Fruit fly (Drosophila melanogaster): ENCODE data around the gene CG33648.

The CG33648 gene

DNA sequence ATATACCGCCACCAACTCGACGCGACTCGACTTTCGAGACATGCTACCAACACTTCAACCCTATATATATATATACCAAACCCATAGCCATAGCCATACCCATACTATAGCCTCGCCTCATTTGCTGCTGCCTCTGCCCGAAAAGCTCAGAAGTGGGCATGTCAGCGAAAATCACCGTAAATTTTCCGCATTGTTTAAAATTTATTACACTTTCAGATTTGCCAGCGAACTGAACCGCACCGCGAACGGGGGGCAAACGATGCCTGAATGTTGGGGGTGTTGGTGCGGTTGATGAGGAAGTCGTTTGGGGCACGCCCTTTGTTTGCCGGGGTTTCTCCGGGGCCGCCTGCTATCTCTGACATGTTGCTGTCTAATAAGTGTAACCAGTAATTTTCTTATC is at the start of gene CG33648:
Gene CG33648, plus strand, starts transcription at position 69 of the 400 bp plus-strand sequence.
- TF ChIP-seq CG8478 (optimal IDR thresholded peaks at IDR 0.05) (no peak), CTCF (optimal IDR thresholded peaks at IDR 0.05) (no peak)

DNA sequence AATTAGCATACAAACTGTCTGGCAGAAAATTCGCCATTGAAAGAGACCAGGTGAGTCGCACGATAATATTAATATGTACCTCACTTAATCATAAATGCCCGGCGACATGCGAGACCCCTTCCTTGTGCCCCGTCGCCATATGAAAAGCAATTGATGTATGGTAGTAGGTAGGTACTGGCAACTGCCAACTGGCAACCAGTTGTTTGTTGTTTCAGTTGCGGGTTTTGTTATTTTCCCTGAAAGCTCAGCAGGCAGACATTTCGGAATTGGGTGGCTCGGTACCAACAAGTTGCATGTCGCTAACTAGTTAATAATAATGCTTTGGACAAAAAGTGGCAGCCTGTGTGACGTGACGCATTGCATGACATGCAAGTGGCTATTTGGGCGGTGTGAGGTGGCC is 49.7 kb upstream of the CG33648 start:
- TF ChIP-seq CG8478 (optimal IDR thresholded peaks at IDR 0.05) (no peak), CTCF (optimal IDR thresholded peaks at IDR 0.05) (no peak)

DNA sequence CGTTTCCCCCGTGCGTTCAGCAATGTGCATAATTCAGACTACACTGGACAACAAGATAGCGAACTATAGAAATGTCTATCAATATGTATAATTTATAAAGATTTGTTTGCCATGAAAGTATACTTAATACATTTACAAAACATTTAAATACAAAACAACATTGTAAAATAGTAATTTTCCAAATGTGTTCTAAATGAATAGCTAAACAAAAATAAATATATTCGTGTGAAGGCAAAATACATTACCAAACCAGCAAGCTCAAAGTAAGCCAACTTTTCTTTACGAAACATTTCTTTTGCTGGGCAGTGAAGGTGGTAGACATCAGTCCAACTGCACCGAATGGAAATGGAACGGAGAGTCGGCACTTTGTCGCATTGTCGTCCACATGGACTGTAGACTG is 49.1 kb upstream of the CG33648 start:
- no peak for TF ChIP-seq CTCF (optimal IDR thresholded peaks at IDR 0.05)
- no peak for TF ChIP-seq CG8478 (optimal IDR thresholded peaks at IDR 0.05)

- TF ChIP-seq CG8478 (optimal IDR thresholded peaks at IDR 0.05): no peak
- TF ChIP-seq CTCF (optimal IDR thresholded peaks at IDR 0.05): no peak
These were observed 47.5 kb upstream of the CG33648 start for dm6 chr2L:14476501-14477067.

DNA sequence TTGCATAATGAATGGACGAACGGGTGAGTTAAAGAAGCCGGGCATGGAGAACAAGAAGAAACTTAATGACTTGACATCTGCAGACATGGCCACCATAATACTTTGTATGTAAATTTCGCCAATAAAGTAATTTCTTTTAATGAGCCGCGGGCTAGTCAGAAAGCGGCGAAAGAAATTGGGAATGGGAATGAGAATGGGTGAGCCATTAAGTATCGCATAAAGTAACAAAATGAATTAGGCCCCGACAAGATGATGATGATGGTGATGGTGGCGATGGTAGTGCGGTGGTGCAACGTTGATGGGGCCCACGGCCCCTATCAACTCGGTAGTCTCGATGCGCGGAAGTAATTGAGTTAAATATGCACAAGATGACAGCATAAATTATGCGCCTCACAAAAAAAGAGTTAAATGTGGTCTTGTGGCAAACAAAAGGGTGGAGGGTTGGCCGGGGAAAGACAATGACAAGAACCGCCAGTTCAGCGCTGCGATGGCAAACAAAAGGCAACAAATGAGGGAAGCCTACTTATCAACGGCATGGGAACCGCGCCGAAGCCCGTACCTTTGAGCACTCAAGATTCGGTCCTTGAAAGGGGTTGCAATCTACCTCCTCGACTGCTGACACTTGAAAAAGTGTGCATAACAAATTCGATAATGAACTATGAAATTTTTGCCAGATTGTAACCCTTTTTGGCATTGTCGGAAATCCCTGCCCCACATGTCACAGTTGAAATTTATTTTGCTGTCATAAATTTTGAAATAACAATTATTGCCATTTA is 46.5 kb upstream of the CG33648 start:
- TF ChIP-seq CTCF (optimal IDR thresholded peaks at IDR 0.05): no peak
- TF ChIP-seq CG8478 (optimal IDR thresholded peaks at IDR 0.05): no peak

- no peak for TF ChIP-seq CTCF (optimal IDR thresholded peaks at IDR 0.05)
- no peak for TF ChIP-seq CG8478 (optimal IDR thresholded peaks at IDR 0.05)
These were observed 45.2 kb upstream of the CG33648 start for dm6 chr2L:14478864-14479263.

- no peak for TF ChIP-seq CG8478 (optimal IDR thresholded peaks at IDR 0.05)
- no peak for TF ChIP-seq CTCF (optimal IDR thresholded peaks at IDR 0.05)
These were observed 40.7 kb upstream of the CG33648 start for dm6 chr2L:14483395-14483794.

- TF ChIP-seq CTCF (optimal IDR thresholded peaks at IDR 0.05) (no peak), CG8478 (optimal IDR thresholded peaks at IDR 0.05) (no peak)
These were observed 40.2 kb upstream of the CG33648 start for dm6 chr2L:14483878-14484282.

DNA sequence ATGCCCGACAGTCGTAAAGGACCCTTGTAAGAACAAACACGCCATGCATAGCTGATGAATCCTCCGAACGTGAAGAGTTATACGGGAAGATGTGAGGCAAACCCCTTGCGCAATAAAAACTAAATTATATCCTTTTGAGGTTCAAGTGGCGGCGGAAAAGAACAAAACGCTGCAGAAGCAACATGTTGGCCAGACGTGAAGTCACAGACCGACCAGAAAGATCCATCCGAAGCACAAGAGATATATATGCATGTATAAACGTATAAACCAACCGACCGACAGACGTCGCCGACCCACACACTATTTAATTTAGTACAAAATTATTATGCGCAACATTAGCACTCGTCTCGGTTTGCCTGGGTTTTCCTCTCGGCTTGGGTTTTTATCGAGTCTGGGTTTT is 39.2 kb upstream of the CG33648 start:
- no peak for TF ChIP-seq CG8478 (optimal IDR thresholded peaks at IDR 0.05)
- no peak for TF ChIP-seq CTCF (optimal IDR thresholded peaks at IDR 0.05)

dm6 chr2L:14486066-14486753 is 37.9 kb upstream of the CG33648 start:
- no peak for TF ChIP-seq CG8478 (optimal IDR thresholded peaks at IDR 0.05)
- TF ChIP-seq CTCF (optimal IDR thresholded peaks at IDR 0.05): no peak

DNA sequence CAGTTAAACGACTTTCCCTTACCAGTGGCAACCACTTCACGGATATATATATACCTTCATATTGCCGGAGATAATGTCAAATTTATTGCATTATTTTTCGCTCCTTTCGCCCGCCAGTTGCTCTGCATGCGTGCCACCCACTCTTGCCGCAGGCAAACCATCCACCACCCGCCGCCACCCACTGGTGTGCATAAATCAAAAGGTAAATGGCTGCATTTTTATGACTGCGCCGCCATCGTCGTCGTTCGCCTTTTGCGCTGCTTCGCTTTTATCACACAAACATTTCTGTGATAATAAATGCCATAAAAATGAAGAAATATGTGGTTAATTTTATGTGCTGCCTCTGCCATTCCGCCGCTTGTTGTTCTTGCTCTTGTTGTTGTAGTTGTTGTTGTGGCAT is 36.0 kb upstream of the CG33648 start:
- TF ChIP-seq CTCF (optimal IDR thresholded peaks at IDR 0.05) (no peak), CG8478 (optimal IDR thresholded peaks at IDR 0.05) (no peak)

- TF ChIP-seq CTCF (optimal IDR thresholded peaks at IDR 0.05): no peak
- TF ChIP-seq CG8478 (optimal IDR thresholded peaks at IDR 0.05): no peak
These were observed 35.1 kb upstream of the CG33648 start for dm6 chr2L:14488866-14489462.

- TF ChIP-seq CTCF (optimal IDR thresholded peaks at IDR 0.05) (peak in 1 of 2 experiments; percentile 46), CG8478 (optimal IDR thresholded peaks at IDR 0.05) (no peak)
These were observed 33.7 kb upstream of the CG33648 start, which contains the start of gene noc for dm6 chr2L:14490097-14491070. Gene noc, plus strand, starts transcription at chr2L:14490859.

- no peak for TF ChIP-seq CG8478 (optimal IDR thresholded peaks at IDR 0.05)
- no peak for TF ChIP-seq CTCF (optimal IDR thresholded peaks at IDR 0.05)
These were observed 32.4 kb upstream of the CG33648 start for dm6 chr2L:14491686-14492085.

Data from S2 (cell line).